Worm (Caenorhabditis elegans): ENCODE measurements around the gene dop-1.

DNA sequence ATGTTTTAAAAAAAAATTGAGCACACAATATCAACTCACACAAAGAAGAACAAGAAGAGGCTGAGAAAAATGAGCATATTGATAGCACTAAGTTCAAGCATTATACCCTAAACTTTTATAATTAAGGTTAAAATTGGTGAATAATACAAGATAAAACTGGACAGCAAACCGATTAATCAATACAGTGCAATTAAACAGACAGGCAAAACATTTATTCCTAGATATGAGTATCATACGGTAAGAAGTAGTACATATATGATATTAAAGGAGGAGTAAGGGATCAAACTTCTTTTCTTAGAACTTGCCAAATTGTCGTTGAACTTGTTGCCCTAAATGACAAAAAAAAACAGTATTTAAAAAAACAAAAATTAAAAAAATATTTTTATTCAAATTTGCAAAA is 46.7 kb downstream of the dop-1 start, which contains the start of gene R160.14:
- TF ChIP-seq pha-4 (tag; optimal IDR thresholded peaks at IDR 0.05) (no peak), ham-2 (GFP tag; optimal IDR thresholded peaks at IDR 0.05) (no peak), drap-1 (GFP tag; optimal IDR thresholded peaks at IDR 0.05) (no peak)
